Fruit fly (Drosophila melanogaster) whole organism, embryonic: ENCODE data around the gene Cp18.

Source experiments
- Aef1 ChIP-seq: fragments of 200-800 bp; sonication (Bioruptor generic); IDR thresholded peaks from 3 replicates; pipeline ENCODE4 v1.3.6; 2022; ENCODE audit warnings: missing biosample characterization, missing genetic modification characterization
- BtbVII ChIP-seq: fragments of 200-800 bp; sonication (Bioruptor generic); optimal IDR thresholded peaks from 3 replicates; lab custom pipeline; 2017; ENCODE audit warnings: missing biosample characterization, mild to moderate bottlenecking, missing genetic modification characterization
- CG10462 ChIP-seq: fragments of 200-800 bp; sonication (Bioruptor generic); optimal IDR thresholded peaks from 2 replicates; lab custom pipeline; 2016; ENCODE audit warnings: missing biosample characterization, missing genetic modification characterization
- CG12236 ChIP-seq: fragments of 200-800 bp; sonication (Bioruptor generic); optimal IDR thresholded peaks from 2 replicates; lab custom pipeline; 2016; ENCODE audit warnings: missing biosample characterization, missing genetic modification characterization
- CG12659 ChIP-seq: fragments of 200-800 bp; sonication (Bioruptor generic); optimal IDR thresholded peaks from 3 replicates; lab custom pipeline; 2017; ENCODE audit warnings: mild to moderate bottlenecking, missing biosample characterization, missing genetic modification reagents, missing genetic modification characterization
- CG12769 ChIP-seq: fragments of 200-800 bp; sonication (Bioruptor generic); optimal IDR thresholded peaks from 2 replicates; lab custom pipeline; 2019; ENCODE audit warnings: missing biosample characterization, mild to moderate bottlenecking, missing genetic modification characterization, moderate library complexity
- CG13894 ChIP-seq: fragments of 200-800 bp; sonication (Bioruptor generic); optimal IDR thresholded peaks from 3 replicates; lab custom pipeline; 2018; ENCODE audit warnings: missing biosample characterization, mild to moderate bottlenecking, missing genetic modification characterization, moderate library complexity
- CG14441 ChIP-seq: fragments of 200-800 bp; sonication (Bioruptor generic); IDR thresholded peaks from 2 replicates; pipeline ENCODE4 v1.3.6; 2022; ENCODE audit warnings: missing biosample characterization, missing genetic modification characterization
- CG14965 ChIP-seq: fragments of 200-800 bp; sonication (Bioruptor generic); optimal IDR thresholded peaks from 2 replicates; lab custom pipeline; 2016; ENCODE audit warnings: missing biosample characterization, missing genetic modification characterization, borderline replicate concordance
- CG17186 ChIP-seq: fragments of 200-800 bp; sonication (Bioruptor generic); optimal IDR thresholded peaks from 3 replicates; lab custom pipeline; 2017; ENCODE audit warnings: missing biosample characterization, missing genetic modification reagents, missing genetic modification characterization
- CG17385 ChIP-seq: fragments of 200-800 bp; sonication (Bioruptor generic); optimal IDR thresholded peaks from 3 replicates; lab custom pipeline; 2018; ENCODE audit warnings: missing biosample characterization, mild to moderate bottlenecking, missing genetic modification characterization
- CG17568 ChIP-seq: fragments of 200-800 bp; sonication (Bioruptor generic); optimal IDR thresholded peaks from 2 replicates; lab custom pipeline; 2018; ENCODE audit warnings: missing biosample characterization, mild to moderate bottlenecking, missing genetic modification characterization, moderate library complexity
- CG17912 ChIP-seq: fragments of 200-800 bp; sonication (Bioruptor generic); optimal IDR thresholded peaks from 2 replicates; lab custom pipeline; 2018; ENCODE audit warnings: missing biosample characterization, mild to moderate bottlenecking, missing genetic modification characterization
- CG18599 ChIP-seq: fragments of 200-800 bp; sonication (Bioruptor generic); optimal IDR thresholded peaks from 3 replicates; lab custom pipeline; 2017; ENCODE audit warnings: missing biosample characterization, missing genetic modification characterization, mild to moderate bottlenecking, moderate library complexity, missing genetic modification reagents
- CG31388 ChIP-seq: fragments of 200-800 bp; sonication (Bioruptor generic); optimal IDR thresholded peaks from 2 replicates; lab custom pipeline; 2016; ENCODE audit warnings: missing biosample characterization, missing genetic modification characterization
- CG34224 ChIP-seq: fragments of 200-800 bp; sonication (Bioruptor generic); IDR thresholded peaks from 3 replicates; pipeline ENCODE4 v1.3.6; 2022; ENCODE audit warnings: missing biosample characterization, missing genetic modification characterization; ENCODE audit not compliant: partially characterized antibody
- CG6654 ChIP-seq: fragments of 200-800 bp; sonication (Bioruptor generic); optimal IDR thresholded peaks from 2 replicates; lab custom pipeline; 2017; ENCODE audit warnings: missing biosample characterization, mild to moderate bottlenecking, missing genetic modification characterization
- CG7928 ChIP-seq: fragments of 200-800 bp; sonication (Bioruptor generic); optimal IDR thresholded peaks from 2 replicates; lab custom pipeline; 2017; ENCODE audit warnings: missing biosample characterization, mild to moderate bottlenecking, missing genetic modification characterization
- CG8281 ChIP-seq: fragments of 200-800 bp; sonication (Bioruptor generic); optimal IDR thresholded peaks from 2 replicates; lab custom pipeline; 2018; ENCODE audit warnings: missing biosample characterization, mild to moderate bottlenecking, missing genetic modification characterization, moderate library complexity
- CG8290 ChIP-seq, 3 experiments: fragments of 200-800 bp; sonication (Bioruptor generic); optimal IDR thresholded peaks; 2 replicates each; lab custom pipeline; 2016 to 2019; ENCODE audit warnings: missing biosample characterization in 3 of 3, missing genetic modification characterization in 3 of 3, mild to moderate bottlenecking in 2 of 3, moderate library complexity in 1 of 3
- CG9797 ChIP-seq: fragments of 200-800 bp; sonication (Bioruptor generic); optimal IDR thresholded peaks from 3 replicates; lab custom pipeline; 2018; ENCODE audit warnings: missing biosample characterization, mild to moderate bottlenecking, missing genetic modification characterization
- CTCF ChIP-seq: fragments of 200-800 bp; sonication (Bioruptor generic); optimal IDR thresholded peaks from 2 replicates; lab custom pipeline; 2017; ENCODE audit warnings: missing biosample characterization, mild to moderate bottlenecking, missing genetic modification characterization, moderate library complexity
- CkIIα-i1 ChIP-seq: fragments of 200-800 bp; sonication (Bioruptor generic); IDR thresholded peaks from 2 replicates; pipeline ENCODE4 v1.3.6; 2022; ENCODE audit warnings: missing biosample characterization, missing genetic modification characterization
- D19B ChIP-seq: fragments of 200-800 bp; sonication (Bioruptor generic); optimal IDR thresholded peaks from 2 replicates; lab custom pipeline; 2017; ENCODE audit warnings: missing biosample characterization, mild to moderate bottlenecking, missing genetic modification characterization
- Dad ChIP-seq: fragments of 200-800 bp; sonication (Bioruptor generic); optimal IDR thresholded peaks from 3 replicates; lab custom pipeline; 2016; ENCODE audit warnings: missing biosample characterization, missing genetic modification characterization
- Hr78 ChIP-seq, 2 experiments: fragments of 200-800 bp in 1 of 2; fragments of >200 bp in 1 of 2; sonication (Bioruptor generic) in 1 of 2; optimal IDR thresholded peaks; 2 replicates each; lab custom pipeline; 2017 to 2019; ENCODE audit warnings: missing biosample characterization in 2 of 2, missing genetic modification characterization in 2 of 2, mild to moderate bottlenecking in 1 of 2, moderate library complexity in 1 of 2
- Med ChIP-seq: fragments of 200-800 bp; sonication (Bioruptor generic); peaks from one replicate; lab custom pipeline; 2016; ENCODE audit warnings: missing biosample characterization, missing genetic modification characterization, mild to moderate bottlenecking, inconsistent platforms, moderate library complexity
- Nf-YB ChIP-seq: fragments of 200-800 bp; sonication (Bioruptor generic); optimal IDR thresholded peaks from 3 replicates; lab custom pipeline; 2019; ENCODE audit warnings: missing biosample characterization, mild to moderate bottlenecking, missing genetic modification characterization, moderate library complexity
- Oli ChIP-seq: fragments of 200-800 bp; sonication (Bioruptor generic); optimal IDR thresholded peaks from 2 replicates; lab custom pipeline; 2018; ENCODE audit warnings: missing biosample characterization, mild to moderate bottlenecking, missing genetic modification characterization, moderate library complexity
- Poxn ChIP-seq: fragments of 200-800 bp; sonication (Bioruptor generic); IDR thresholded peaks from 2 replicates; pipeline ENCODE4 v1.3.6; 2022; ENCODE audit warnings: missing biosample characterization, missing genetic modification characterization
- chm ChIP-seq: fragments of 200-800 bp; sonication (Bioruptor generic); IDR thresholded peaks from 2 replicates; pipeline ENCODE4 v1.3.6; 2022; ENCODE audit warnings: missing biosample characterization, missing genetic modification characterization
- crp ChIP-seq, 2 experiments: fragments of 200-800 bp; sonication (Bioruptor generic); optimal IDR thresholded peaks; 2 replicates in 1 of 2; 3 replicates in 1 of 2; lab custom pipeline; 2017; ENCODE audit warnings: missing biosample characterization in 2 of 2, missing genetic modification characterization in 2 of 2, mild to moderate bottlenecking in 1 of 2, moderate library complexity in 1 of 2
- cwo ChIP-seq: fragments of 200-800 bp; sonication (Bioruptor generic); optimal IDR thresholded peaks from 3 replicates; lab custom pipeline; 2017; ENCODE audit warnings: missing biosample characterization, missing genetic modification characterization, mild to moderate bottlenecking, moderate library complexity, missing genetic modification reagents
- fd96Cb ChIP-seq: fragments of 200-800 bp; sonication (Bioruptor generic); optimal IDR thresholded peaks from 2 replicates; lab custom pipeline; 2018; ENCODE audit warnings: missing biosample characterization, mild to moderate bottlenecking, missing genetic modification characterization, moderate library complexity
- ftz-f1 ChIP-seq: fragments of 200-800 bp; sonication (Bioruptor generic); optimal IDR thresholded peaks from 2 replicates; lab custom pipeline; 2016; ENCODE audit warnings: missing biosample characterization, missing genetic modification characterization
- gem ChIP-seq: fragments of 200-800 bp; sonication (Bioruptor generic); optimal IDR thresholded peaks from 2 replicates; lab custom pipeline; 2019; ENCODE audit warnings: missing biosample characterization, mild to moderate bottlenecking, missing genetic modification characterization, moderate library complexity
- hb ChIP-seq: fragments of 200-800 bp; sonication (Bioruptor generic); IDR thresholded peaks from 3 replicates; pipeline ENCODE4 v1.3.6; 2022; ENCODE audit warnings: missing biosample characterization, missing genetic modification characterization; ENCODE audit not compliant: partially characterized antibody
- inv ChIP-seq: fragments of 200-800 bp; sonication (Bioruptor generic); IDR thresholded peaks from 2 replicates; pipeline ENCODE4 v1.3.6; 2022; ENCODE audit warnings: missing biosample characterization, missing genetic modification characterization; ENCODE audit not compliant: partially characterized antibody
- pnt ChIP-seq: fragments of 200-800 bp; sonication (Bioruptor generic); optimal IDR thresholded peaks from 3 replicates; lab custom pipeline; 2016; ENCODE audit warnings: missing biosample characterization, missing genetic modification characterization
- pros ChIP-seq: fragments of 200-800 bp; sonication (Bioruptor generic); optimal IDR thresholded peaks from 3 replicates; lab custom pipeline; 2019; ENCODE audit warnings: missing biosample characterization, mild to moderate bottlenecking, missing genetic modification characterization, moderate library complexity
- row ChIP-seq: fragments of 200-800 bp; sonication (Bioruptor generic); IDR thresholded peaks from 3 replicates; pipeline ENCODE4 v1.3.6; 2022; ENCODE audit warnings: missing biosample characterization, missing genetic modification characterization
- sd ChIP-seq: fragments of 200-800 bp; sonication (Bioruptor generic); optimal IDR thresholded peaks from 3 replicates; lab custom pipeline; 2018; ENCODE audit warnings: missing biosample characterization, mild to moderate bottlenecking, missing genetic modification characterization, moderate library complexity
- sens-2 ChIP-seq: fragments of 200-800 bp; sonication (Bioruptor generic); IDR thresholded peaks from 2 replicates; pipeline ENCODE4 v1.3.6; 2022; ENCODE audit warnings: missing biosample characterization, missing genetic modification characterization
- sima ChIP-seq: fragments of 200-800 bp; sonication (Bioruptor generic); optimal IDR thresholded peaks from 2 replicates; lab custom pipeline; 2016; ENCODE audit warnings: missing biosample characterization, missing genetic modification characterization
- slp2 ChIP-seq: fragments of 200-800 bp; sonication (Bioruptor generic); optimal IDR thresholded peaks from 2 replicates; lab custom pipeline; 2016; ENCODE audit warnings: missing biosample characterization, missing genetic modification characterization
- ssp ChIP-seq: fragments of 200-800 bp; sonication (Bioruptor generic); IDR thresholded peaks from 2 replicates; pipeline ENCODE4 v1.3.6; 2022; ENCODE audit warnings: missing biosample characterization, missing genetic modification characterization
- vvl ChIP-seq: fragments of 200-800 bp; sonication (Bioruptor generic); IDR thresholded peaks from 2 replicates; pipeline ENCODE4 v1.3.6; 2022; ENCODE audit warnings: missing biosample characterization, missing genetic modification characterization
- wor ChIP-seq: fragments of 200-800 bp; sonication (Bioruptor generic); IDR thresholded peaks from 2 replicates; pipeline ENCODE4 v1.3.6; 2022; ENCODE audit warnings: missing biosample characterization, missing genetic modification characterization
- zfh1 ChIP-seq: fragments of 200-800 bp; sonication (Bioruptor generic); IDR thresholded peaks from 3 replicates; pipeline ENCODE4 v1.3.6; 2022; ENCODE audit warnings: missing biosample characterization, missing genetic modification characterization

The Cp18 gene

dm6 chr3L:8681896-8682550 lies 44.6 kb upstream of the Cp18 start:
- TF ChIP-seq fd96Cb (tag; lab: Kevin White, UChicago), result no peak
- TF ChIP-seq CG6654, result no peak
- TF ChIP-seq sens-2 (GFP tag; lab: Robert Waterston, UW), result no peak
- peak; percentile 64 for TF ChIP-seq sd (tag; lab: Kevin White, UChicago)
- peak; percentile 49 for TF ChIP-seq gem (tag; lab: Kevin White, UChicago)
- TF ChIP-seq CG13894 (tag; lab: Kevin White, UChicago), result no peak
- TF ChIP-seq row (GFP tag; lab: Robert Waterston, UW), result no peak
- no peak for TF ChIP-seq Nf-YB (GFP tag; lab: Kevin White, UChicago)
- no peak for TF ChIP-seq BtbVII (GFP tag; lab: Kevin White, UChicago)
- no peak for TF ChIP-seq pros (GFP tag; lab: Kevin White, UChicago)
- no peak for TF ChIP-seq CG9797 (GFP tag; lab: Kevin White, UChicago)
- TF ChIP-seq Med (GFP tag; lab: Kevin White, UChicago), result peak; percentile 65
- no peak for TF ChIP-seq Aef1 (GFP tag; lab: Robert Waterston, UW)
- TF ChIP-seq CG7928 (GFP tag; lab: Kevin White, UChicago), result no peak
- no peak for TF ChIP-seq CG18599 (GFP tag; lab: Kevin White, UChicago)
- TF ChIP-seq hb (GFP tag; lab: Robert Waterston, UW), result no peak
- TF ChIP-seq sima (GFP tag; lab: Kevin White, UChicago), result no peak
- TF ChIP-seq CG12769 (tag; lab: Kevin White, UChicago), result peak; percentile 11
- peak in 1 of 2 experiments; percentile 6 for TF ChIP-seq Hr78 (GFP tag; optimal IDR thresholded peaks at IDR 0.05; lab: Kevin White, UChicago)
- TF ChIP-seq Poxn (GFP tag; lab: Robert Waterston, UW), result no peak
- TF ChIP-seq ftz-f1, result peak; percentile 82
- TF ChIP-seq chm (GFP tag; lab: Robert Waterston, UW), result no peak
- TF ChIP-seq CG12659 (GFP tag; lab: Kevin White, UChicago), result no peak
- TF ChIP-seq pnt (GFP tag; lab: Kevin White, UChicago), result no peak
- no peak for TF ChIP-seq inv (GFP tag; lab: Robert Waterston, UW)
- no peak for TF ChIP-seq CG8281
- no peak for TF ChIP-seq CG12236
- peak; percentile 47; the same call in 1 of the 2 replicates for TF ChIP-seq vvl (GFP tag; lab: Robert Waterston, UW)
- no peak for TF ChIP-seq CG17912
- TF ChIP-seq Oli (tag; lab: Kevin White, UChicago), result no peak
- no peak for TF ChIP-seq zfh1
- no peak for TF ChIP-seq CG17385 (GFP tag; lab: Kevin White, UChicago)
- no peak for TF ChIP-seq CG17568 (GFP tag; lab: Kevin White, UChicago)
- TF ChIP-seq CG14441 (GFP tag; lab: Robert Waterston, UW), result no peak
- no peak for TF ChIP-seq Dad (GFP tag; lab: Kevin White, UChicago)
- TF ChIP-seq D19B (GFP tag; lab: Kevin White, UChicago), result no peak
- TF ChIP-seq CG31388 (GFP tag; lab: Kevin White, UChicago), result no peak
- TF ChIP-seq wor (GFP tag; lab: Robert Waterston, UW), result no peak
- no peak for TF ChIP-seq slp2 (GFP tag; lab: Kevin White, UChicago)
- peak; percentile 49 for TF ChIP-seq cwo
- TF ChIP-seq CkIIα-i1 (GFP tag; lab: Robert Waterston, UW), result no peak
- TF ChIP-seq crp (GFP tag; optimal IDR thresholded peaks at IDR 0.05; lab: Kevin White, UChicago), result no peak
- TF ChIP-seq CG34224 (GFP tag; lab: Robert Waterston, UW), result no peak
- TF ChIP-seq CTCF, result no peak
- no peak for TF ChIP-seq CG17186
- TF ChIP-seq CG8290 (GFP tag; optimal IDR thresholded peaks at IDR 0.05; lab: Kevin White, UChicago), result no peak
- TF ChIP-seq CG8290 (tag; optimal IDR thresholded peaks at IDR 0.05; lab: Kevin White, UChicago), result peak in 1 of 2 experiments; percentile 48
- 0 out of 2 replicates have a peak, but pooled peaks have one; percentile 3 for TF ChIP-seq ssp (GFP tag; lab: Robert Waterston, UW)
- TF ChIP-seq CG10462 (GFP tag; lab: Kevin White, UChicago), result no peak
- TF ChIP-seq CG14965 (GFP tag; lab: Kevin White, UChicago), result no peak
